Worm (Caenorhabditis elegans) whole organism, late embryonic: ENCODE measurements around the gene W10G11.2.

Experiments used
- C08G9.2 ChIP-seq: sonication (generic microtip); optimal IDR thresholded peaks from 2 replicates; lab custom pipeline; 2016; ENCODE audit warnings: mild to moderate bottlenecking, missing genetic modification characterization, moderate library complexity, missing compliant biosample characterization
- F13H6.1 ChIP-seq: sonication (generic microtip); optimal IDR thresholded peaks from 2 replicates; lab custom pipeline; 2016; ENCODE audit warnings: missing genetic modification characterization, missing compliant biosample characterization
- K02D7.2 ChIP-seq: sonication (generic microtip); optimal IDR thresholded peaks from 2 replicates; lab custom pipeline; 2017; ENCODE audit warnings: mild to moderate bottlenecking, missing genetic modification characterization, missing compliant biosample characterization
- K09A11.1 ChIP-seq: sonication (generic microtip); optimal IDR thresholded peaks from 2 replicates; lab custom pipeline; 2017; ENCODE audit warnings: antibody characterized with exemption, mild to moderate bottlenecking, missing genetic modification characterization, missing compliant biosample characterization; ENCODE audit not compliant: insufficient read depth
- Y22D7AL.16 ChIP-seq: sonication (generic microtip); optimal IDR thresholded peaks from 2 replicates; lab custom pipeline; 2016; ENCODE audit warnings: missing genetic modification characterization, missing compliant biosample characterization
- ahr-1 ChIP-seq: sonication (generic microtip); optimal IDR thresholded peaks from 2 replicates; lab custom pipeline; 2016; ENCODE audit warnings: missing genetic modification characterization, missing compliant biosample characterization
- ama-1 ChIP-seq: fragments of 150-350 bp; optimal IDR thresholded peaks from 2 replicates; lab custom pipeline; 2014
- ceh-14 ChIP-seq: sonication (generic microtip); optimal IDR thresholded peaks from 2 replicates; lab custom pipeline; 2016; ENCODE audit warnings: missing genotype, missing genetic modification characterization, missing compliant biosample characterization
- ceh-18 ChIP-seq: sonication (generic microtip); optimal IDR thresholded peaks from 2 replicates; lab custom pipeline; 2016; ENCODE audit warnings: missing genetic modification characterization, missing compliant biosample characterization
- ceh-22 ChIP-seq: sonication (generic microtip); optimal IDR thresholded peaks from 2 replicates; lab custom pipeline; 2017; ENCODE audit warnings: missing biosample characterization, missing genetic modification characterization
- ceh-24 ChIP-seq: sonication (generic microtip); optimal IDR thresholded peaks from 2 replicates; lab custom pipeline; 2016; ENCODE audit warnings: mild to moderate bottlenecking, missing genetic modification characterization, missing compliant biosample characterization
- ceh-30 ChIP-seq: fragments of 150-350 bp; optimal IDR thresholded peaks from 2 replicates; lab custom pipeline; 2014; ENCODE audit warnings: missing biosample characterization, missing genetic modification characterization
- ceh-31 ChIP-seq: sonication (generic microtip); optimal IDR thresholded peaks from 2 replicates; lab custom pipeline; 2016; ENCODE audit warnings: missing genetic modification characterization, missing compliant biosample characterization
- ceh-34 ChIP-seq: sonication (generic microtip); optimal IDR thresholded peaks from 2 replicates; lab custom pipeline; 2016; ENCODE audit warnings: mild to moderate bottlenecking, missing genetic modification characterization, missing compliant biosample characterization
- ceh-45 ChIP-seq: fragments of 200-800 bp; sonication (Bioruptor generic); IDR thresholded peaks from 2 replicates; pipeline ENCODE4 v1.3.6; 2022; ENCODE audit warnings: missing genetic modification reagents, missing genetic modification characterization, missing compliant biosample characterization
- ceh-48 ChIP-seq: sonication (generic microtip); optimal IDR thresholded peaks from 2 replicates; lab custom pipeline; 2016; ENCODE audit warnings: missing genetic modification characterization, inconsistent platforms, missing compliant biosample characterization
- ceh-9 ChIP-seq: sonication (generic microtip); optimal IDR thresholded peaks from 2 replicates; lab custom pipeline; 2016; ENCODE audit warnings: mild to moderate bottlenecking, missing genetic modification characterization, inconsistent platforms, missing compliant biosample characterization
- dve-1 ChIP-seq: sonication (generic microtip); optimal IDR thresholded peaks from 2 replicates; lab custom pipeline; 2017; ENCODE audit warnings: antibody characterized with exemption, mild to moderate bottlenecking, missing genetic modification characterization, missing compliant biosample characterization
- elt-4 ChIP-seq: sonication (generic microtip); optimal IDR thresholded peaks from 2 replicates; lab custom pipeline; 2016; ENCODE audit warnings: missing genetic modification characterization, missing compliant biosample characterization
- gmeb-2 ChIP-seq: sonication (generic microtip); optimal IDR thresholded peaks from 2 replicates; lab custom pipeline; 2016; ENCODE audit warnings: missing genetic modification characterization, inconsistent platforms, missing compliant biosample characterization
- hlh-6 ChIP-seq: sonication (generic microtip); optimal IDR thresholded peaks from 2 replicates; lab custom pipeline; 2016; ENCODE audit warnings: missing genotype, missing genetic modification characterization, missing compliant biosample characterization
- hlh-8 ChIP-seq: sonication (generic microtip); optimal IDR thresholded peaks from 2 replicates; lab custom pipeline; 2016; ENCODE audit warnings: missing genotype, missing genetic modification characterization, missing compliant biosample characterization
- lim-6 ChIP-seq: sonication (generic microtip); optimal IDR thresholded peaks from 2 replicates; lab custom pipeline; 2016; ENCODE audit warnings: missing genetic modification characterization, missing compliant biosample characterization
- lin-11 ChIP-seq: fragments of 200-800 bp; sonication (Bioruptor generic); optimal IDR thresholded peaks from 2 replicates; lab custom pipeline; 2018; ENCODE audit warnings: mild to moderate bottlenecking, missing genetic modification characterization, missing compliant biosample characterization
- mec-3 ChIP-seq: sonication (generic microtip); optimal IDR thresholded peaks from 2 replicates; lab custom pipeline; 2016; ENCODE audit warnings: borderline replicate concordance, missing genetic modification characterization, missing compliant biosample characterization
- nfya-1 ChIP-seq: sonication (generic microtip); optimal IDR thresholded peaks from 2 replicates; lab custom pipeline; 2017; ENCODE audit warnings: missing genetic modification characterization, mild to moderate bottlenecking, missing compliant biosample characterization, antibody characterized with exemption, moderate library complexity
- nhr-11 ChIP-seq: fragments of 150-350 bp; optimal IDR thresholded peaks from 2 replicates; lab custom pipeline; 2014; ENCODE audit warnings: missing biosample characterization, missing genetic modification characterization
- nhr-232 ChIP-seq: sonication (generic microtip); optimal IDR thresholded peaks from 2 replicates; lab custom pipeline; 2016; ENCODE audit warnings: missing genetic modification characterization, missing compliant biosample characterization
- npax-4 ChIP-seq: sonication (generic microtip); optimal IDR thresholded peaks from 2 replicates; lab custom pipeline; 2016; ENCODE audit warnings: missing genetic modification characterization, missing compliant biosample characterization
- odd-2 ChIP-seq: sonication (generic microtip); optimal IDR thresholded peaks from 2 replicates; lab custom pipeline; 2017; ENCODE audit warnings: antibody characterized with exemption, mild to moderate bottlenecking, missing genetic modification characterization, missing compliant biosample characterization
- pag-3 ChIP-seq: sonication (generic microtip); optimal IDR thresholded peaks from 2 replicates; lab custom pipeline; 2016; ENCODE audit warnings: missing compliant biosample characterization, missing genetic modification characterization, borderline replicate concordance
- pat-9 ChIP-seq: fragments of 200-800 bp; sonication (Bioruptor generic); optimal IDR thresholded peaks from 2 replicates; lab custom pipeline; 2018; ENCODE audit warnings: mild to moderate bottlenecking, missing genetic modification characterization, moderate library complexity, missing compliant biosample characterization
- pax-1 ChIP-seq: fragments of 150-350 bp; optimal IDR thresholded peaks from 2 replicates; lab custom pipeline; 2014; ENCODE audit warnings: missing biosample characterization, missing genetic modification characterization
- pha-2 ChIP-seq: sonication (generic microtip); optimal IDR thresholded peaks from 2 replicates; lab custom pipeline; 2017; ENCODE audit warnings: mild to moderate bottlenecking, missing genetic modification characterization, missing compliant biosample characterization
- pros-1 ChIP-seq: fragments of 150-350 bp; optimal IDR thresholded peaks from 2 replicates; lab custom pipeline; 2014; ENCODE audit warnings: missing biosample characterization, missing genetic modification reagents, missing genetic modification characterization
- rnt-1 ChIP-seq: sonication (generic microtip); optimal IDR thresholded peaks from 2 replicates; lab custom pipeline; 2016; ENCODE audit warnings: missing genetic modification characterization, missing compliant biosample characterization
- sdc-2 ChIP-seq: sonication (generic microtip); optimal IDR thresholded peaks from 2 replicates; lab custom pipeline; 2016; ENCODE audit warnings: missing genotype, missing genetic modification characterization, missing compliant biosample characterization
- sox-2 ChIP-seq: fragments of 200-800 bp; sonication (Bioruptor generic); IDR thresholded peaks from 2 replicates; pipeline ENCODE4 v1.3.6; 2022; ENCODE audit warnings: missing genetic modification reagents, missing genetic modification characterization, missing compliant biosample characterization
- sox-4 ChIP-seq: sonication (generic microtip); optimal IDR thresholded peaks from 2 replicates; lab custom pipeline; 2017; ENCODE audit warnings: mild to moderate bottlenecking, missing genetic modification characterization, inconsistent platforms, missing compliant biosample characterization
- syd-9 ChIP-seq: sonication (generic microtip); optimal IDR thresholded peaks from 2 replicates; lab custom pipeline; 2016; ENCODE audit warnings: mild to moderate bottlenecking, missing genetic modification characterization, moderate library complexity, missing compliant biosample characterization
- tbx-2 ChIP-seq: sonication (generic microtip); optimal IDR thresholded peaks from 2 replicates; lab custom pipeline; 2016; ENCODE audit warnings: missing genetic modification characterization, missing compliant biosample characterization
- unc-3 ChIP-seq, 2 experiments: fragments of 200-800 bp in 1 of 2; sonication (Bioruptor generic) in 1 of 2; sonication (generic microtip) in 1 of 2; conservative IDR thresholded peaks in 1 of 2; optimal IDR thresholded peaks in 1 of 2; 2 replicates each; pipeline versions ENCODE4 v1.3.6 to Lab custom; 2016 to 2022; ENCODE audit warnings: missing compliant biosample characterization in 2 of 2, missing genetic modification characterization in 2 of 2, missing genetic modification reagents in 1 of 2
- unc-42 ChIP-seq: sonication (generic microtip); optimal IDR thresholded peaks from 2 replicates; lab custom pipeline; 2016; ENCODE audit warnings: missing genotype, missing genetic modification characterization, missing compliant biosample characterization
- unc-55 ChIP-seq: sonication (generic microtip); optimal IDR thresholded peaks from 2 replicates; lab custom pipeline; 2017; ENCODE audit warnings: missing biosample characterization, missing genetic modification reagents, missing genetic modification characterization
- zip-5 ChIP-seq: sonication (generic microtip); optimal IDR thresholded peaks from 2 replicates; lab custom pipeline; 2016; ENCODE audit warnings: missing genetic modification characterization, missing compliant biosample characterization
- ztf-16 ChIP-seq: sonication (generic microtip); optimal IDR thresholded peaks from 2 replicates; lab custom pipeline; 2017; ENCODE audit warnings: missing genetic modification characterization, missing compliant biosample characterization

W10G11.2 gene

DNA sequence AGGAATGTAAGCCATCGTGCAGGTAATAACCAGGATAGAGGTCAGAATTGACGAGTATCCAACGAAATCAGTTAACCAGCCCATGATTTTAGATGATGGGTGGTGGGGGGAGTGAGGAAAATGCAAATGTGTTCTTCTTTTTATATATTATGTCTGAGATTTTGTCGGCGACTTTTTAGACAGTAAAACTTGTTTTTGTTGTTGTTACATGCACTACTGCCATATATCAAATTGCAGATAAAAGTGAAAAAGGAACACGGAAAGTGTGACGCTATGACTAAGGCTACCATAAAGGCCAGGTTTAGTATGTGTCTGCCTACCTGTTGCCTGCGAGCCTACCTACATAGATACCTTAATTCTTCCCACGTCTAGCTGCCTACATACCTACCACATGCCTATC is 37.4 kb downstream of the W10G11.2 start, which contains the start of gene col-72:
col-72 (minus strand) TSS at position 101 of the 400 bp plus-strand sequence.
- no peak for TF ChIP-seq ztf-16
- no peak for TF ChIP-seq ceh-22 (tag; lab: Kevin White, UChicago)
- no peak for TF ChIP-seq mec-3 (tag; lab: Kevin White, UChicago)
- TF ChIP-seq ceh-9 (tag; lab: Kevin White, UChicago): no peak
- no peak for TF ChIP-seq Y22D7AL.16 (tag; lab: Kevin White, UChicago)
- TF ChIP-seq K09A11.1 (tag; lab: Kevin White, UChicago): no peak
- TF ChIP-seq ceh-31 (tag; lab: Kevin White, UChicago): no peak
- TF ChIP-seq npax-4 (tag; lab: Kevin White, UChicago): no peak
- no peak for TF ChIP-seq pha-2 (tag; lab: Kevin White, UChicago)
- TF ChIP-seq ceh-48 (tag; lab: Kevin White, UChicago): no peak
- no peak for TF ChIP-seq pag-3 (tag; lab: Kevin White, UChicago)
- no peak for TF ChIP-seq unc-3 (GFP tag; conservative IDR thresholded peaks at IDR 0.05; lab: Robert Waterston, UW)
- no peak for TF ChIP-seq unc-3 (tag; optimal IDR thresholded peaks at IDR 0.05; lab: Kevin White, UChicago)
- TF ChIP-seq, all 69 proteins: peak for 0

DNA sequence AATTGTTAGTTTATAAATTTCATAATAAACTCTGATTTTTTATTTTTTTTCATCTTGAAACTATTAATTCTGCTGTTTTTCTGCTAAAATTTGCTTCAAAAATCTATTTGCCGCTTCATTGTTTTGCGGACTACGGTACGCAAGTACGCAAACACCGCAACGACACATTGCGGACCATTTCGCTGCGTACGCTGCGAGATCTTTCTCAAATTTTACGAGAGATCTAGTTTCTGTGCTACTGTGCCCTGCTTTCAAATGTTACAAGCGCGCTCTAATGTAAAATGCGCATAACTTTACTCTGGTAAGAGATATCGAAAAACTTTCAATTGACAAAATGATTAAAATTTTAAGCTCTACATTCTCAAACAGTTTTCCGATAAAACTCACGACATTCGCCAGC is 37.9 kb downstream of the W10G11.2 start:
- peak; percentile 13 for TF ChIP-seq ceh-31 (tag; lab: Kevin White, UChicago)
- TF ChIP-seq ceh-34 (tag; lab: Kevin White, UChicago): peak; percentile 81
- TF ChIP-seq sox-2 (GFP tag; lab: Robert Waterston, UW): peak; percentile 41; the same call in 1 of the 2 replicates
- peak; percentile 18 for TF ChIP-seq tbx-2 (tag; lab: Kevin White, UChicago)
- TF ChIP-seq nfya-1 (tag; lab: Kevin White, UChicago): peak; percentile 50
- peak; percentile 41 for TF ChIP-seq ceh-18 (tag; lab: Kevin White, UChicago)
- TF ChIP-seq unc-42: peak; percentile 27

DNA sequence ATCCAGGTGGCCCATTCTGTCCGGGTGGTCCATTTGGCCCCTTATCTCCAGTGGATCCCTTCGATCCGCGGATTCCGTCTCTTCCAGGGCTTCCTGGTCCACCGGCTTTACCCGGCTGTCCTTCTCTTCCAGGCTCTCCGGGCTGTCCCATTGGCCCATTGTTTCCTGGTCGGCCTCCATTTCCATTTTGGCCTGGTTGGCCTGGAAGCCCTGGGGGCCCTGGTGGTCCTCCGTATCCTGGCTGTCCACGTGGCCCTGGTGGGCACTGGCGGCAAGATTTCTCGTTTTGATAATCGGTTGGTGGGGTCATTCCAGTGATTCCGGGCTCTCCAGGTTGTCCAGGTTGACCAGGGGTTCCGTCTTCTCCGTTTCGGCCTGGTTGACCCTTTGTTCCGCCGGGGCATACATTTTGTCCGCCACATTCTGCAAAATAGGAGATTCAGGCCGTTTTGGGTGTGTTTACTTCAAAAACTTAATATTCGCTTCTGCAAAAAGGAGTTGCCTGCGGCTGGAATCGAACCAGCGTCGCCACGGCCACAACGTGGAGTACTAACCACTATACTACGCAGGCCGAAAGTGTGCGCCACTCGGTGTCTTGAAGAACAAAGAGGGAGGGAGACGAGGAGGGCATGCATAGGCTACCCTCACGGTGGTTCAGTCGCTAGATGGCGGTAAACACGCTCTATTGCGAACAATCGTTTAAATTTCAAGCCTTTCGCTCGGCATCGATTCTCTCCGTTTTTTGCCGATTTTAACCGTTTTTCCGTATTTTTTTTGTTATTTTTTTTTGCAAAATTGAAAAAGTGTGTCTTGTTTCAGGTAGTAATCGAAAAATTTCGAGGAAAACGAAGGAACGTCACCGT is 40.2 kb downstream of the W10G11.2 start, which contains the start of gene W09G10.9:
W09G10.9 (plus strand) TSS at position 813 of the 863 bp plus-strand sequence.
- TF ChIP-seq nfya-1 (tag; lab: Kevin White, UChicago) (peak; percentile 57), syd-9 (tag; lab: Kevin White, UChicago) (no peak), hlh-6 (tag; lab: Kevin White, UChicago) (peak; percentile 77), K02D7.2 (peak; percentile 56), pax-1 (tag; lab: Kevin White, UChicago) (no peak), unc-55 (GFP tag; lab: Kevin White, UChicago) (no peak), odd-2 (tag; lab: Kevin White, UChicago) (no peak), ceh-14 (peak; percentile 13), unc-3 (GFP tag; conservative IDR thresholded peaks at IDR 0.05; lab: Robert Waterston, UW) (peak; percentile 90), unc-3 (tag; optimal IDR thresholded peaks at IDR 0.05; lab: Kevin White, UChicago) (peak; percentile 71), elt-4 (tag; lab: Kevin White, UChicago) (no peak), ceh-18 (tag; lab: Kevin White, UChicago) (peak; percentile 73), ceh-45 (GFP tag; lab: Robert Waterston, UW) (peak; percentile 79), nhr-11 (tag; lab: Kevin White, UChicago) (no peak), ama-1 (lab: Kevin White, UChicago) (no peak), lin-11 (tag; lab: Kevin White, UChicago) (peak; percentile 79), ceh-24 (tag; lab: Kevin White, UChicago) (no peak), pros-1 (tag; lab: Kevin White, UChicago) (no peak), sdc-2 (tag; lab: Kevin White, UChicago) (peak; percentile 48), rnt-1 (tag; lab: Kevin White, UChicago) (peak; percentile 63), zip-5 (tag; lab: Kevin White, UChicago) (peak; percentile 51), ahr-1 (tag; lab: Kevin White, UChicago) (peak; percentile 46), gmeb-2 (tag; lab: Kevin White, UChicago) (peak; percentile 60), pha-2 (tag; lab: Kevin White, UChicago) (peak; percentile 77), lim-6 (tag; lab: Kevin White, UChicago) (no peak), ceh-30 (no peak), F13H6.1 (tag; lab: Kevin White, UChicago) (no peak), sox-4 (tag; lab: Kevin White, UChicago) (peak; percentile 80), ztf-16 (peak; percentile 57), dve-1 (tag; lab: Kevin White, UChicago) (peak; percentile 12), nhr-232 (peak; percentile 65), hlh-8 (tag; lab: Kevin White, UChicago) (no peak), C08G9.2 (tag; lab: Kevin White, UChicago) (peak; percentile 4), pat-9 (tag; lab: Kevin White, UChicago) (peak; percentile 73)
